Worm (Caenorhabditis elegans) whole organism, early embryonic: Measurements from ENCODE around the gene C25G6.4.

Experiments
- B0310.2 ChIP-seq: sonication (generic microtip); optimal IDR thresholded peaks from 2 replicates; lab custom pipeline; 2016; ENCODE audit warnings: mild to moderate bottlenecking, missing genetic modification characterization, missing compliant biosample characterization
- F13C5.2 ChIP-seq: sonication (generic microtip); optimal IDR thresholded peaks from 2 replicates; lab custom pipeline; 2017; ENCODE audit warnings: mild to moderate bottlenecking, missing genetic modification characterization, inconsistent platforms, missing compliant biosample characterization
- aly-1 ChIP-seq: sonication (generic microtip); optimal IDR thresholded peaks from 2 replicates; lab custom pipeline; 2016; ENCODE audit warnings: missing genetic modification characterization, missing compliant biosample characterization
- ama-1 ChIP-seq: fragments of 150-350 bp; optimal IDR thresholded peaks from 2 replicates; lab custom pipeline; 2014
- ceh-36 ChIP-seq: sonication (generic microtip); optimal IDR thresholded peaks from 2 replicates; lab custom pipeline; 2016; ENCODE audit warnings: missing genetic modification characterization, inconsistent platforms, missing compliant biosample characterization
- ets-7 ChIP-seq: sonication (generic microtip); optimal IDR thresholded peaks from 2 replicates; lab custom pipeline; 2016; ENCODE audit warnings: missing genotype, missing genetic modification characterization, missing compliant biosample characterization
- hmbx-1 ChIP-seq: sonication (generic microtip); optimal IDR thresholded peaks from 2 replicates; lab custom pipeline; 2016; ENCODE audit warnings: mild to moderate bottlenecking, missing genetic modification characterization, missing compliant biosample characterization
- sea-1 ChIP-seq: fragments of 200-800 bp; sonication (Bioruptor generic); conservative IDR thresholded peaks from 2 replicates; pipeline ENCODE4 v1.3.6; 2022; ENCODE audit warnings: missing genetic modification characterization, missing compliant biosample characterization
- tbx-11 ChIP-seq: fragments of 200-800 bp; sonication (Bioruptor generic); IDR thresholded peaks from 2 replicates; pipeline ENCODE4 v1.3.6; 2022; ENCODE audit warnings: missing genetic modification characterization, missing compliant biosample characterization
- tbx-37 ChIP-seq: fragments of 200-800 bp; sonication (Bioruptor generic); conservative IDR thresholded peaks from 2 replicates; pipeline ENCODE4 v1.3.6; 2022; ENCODE audit warnings: missing genetic modification reagents, missing genetic modification characterization, missing compliant biosample characterization

ce11 chrX:1223089-1223488, 26.5 kb downstream of the C25G6.4 start:
- TF ChIP-seq hmbx-1 (tag; lab: Kevin White, UChicago) (no peak), tbx-37 (no peak), F13C5.2 (no peak), B0310.2 (no peak), tbx-11 (no peak), aly-1 (tag; lab: Kevin White, UChicago) (no peak), ama-1 (lab: Kevin White, UChicago) (no peak), ets-7 (no peak), sea-1 (no peak), ceh-36 (tag; lab: Kevin White, UChicago) (no peak)
